Worm (Caenorhabditis elegans) whole organism, L1 larva: ENCODE measurements around the gene F22F7.3.

Source experiments
- C34B4.2 ChIP-seq: sonication (generic microtip); optimal IDR thresholded peaks from 2 replicates; lab custom pipeline; 2017; ENCODE audit warnings: mild to moderate bottlenecking, missing genetic modification characterization, missing compliant biosample characterization
- aha-1 ChIP-seq: fragments of 150-350 bp; optimal IDR thresholded peaks from 2 replicates; lab custom pipeline; 2014; ENCODE audit warnings: missing biosample characterization, missing genetic modification characterization
- alr-1 ChIP-seq: fragments of 200-800 bp; sonication (Bioruptor generic); optimal IDR thresholded peaks from 2 replicates; lab custom pipeline; 2018; ENCODE audit warnings: borderline replicate concordance, mild to moderate bottlenecking, missing genetic modification characterization, missing compliant biosample characterization
- aly-2 ChIP-seq: fragments of 150-350 bp; optimal IDR thresholded peaks from 2 replicates; lab custom pipeline; 2014; ENCODE audit warnings: missing biosample characterization, missing genetic modification characterization
- ama-1 ChIP-seq: fragments of 150-350 bp; optimal IDR thresholded peaks from 2 replicates; lab custom pipeline; 2014
- ceh-82 ChIP-seq, 3 experiments: fragments of 150-350 bp in 1 of 3; sonication (generic microtip) in 2 of 3; optimal IDR thresholded peaks; 2 replicates each; lab custom pipeline; 2014 to 2017; ENCODE audit warnings: missing biosample characterization in 3 of 3, missing genetic modification characterization in 3 of 3
- ceh-88 ChIP-seq: fragments of 200-800 bp; sonication (Bioruptor generic); IDR thresholded peaks from 2 replicates; pipeline ENCODE4 v1.3.6; 2022; ENCODE audit warnings: missing genetic modification characterization, missing compliant biosample characterization
- dpl-1 ChIP-seq, 3 experiments: fragments of 150-350 bp in 2 of 3; sonication (generic microtip) in 1 of 3; optimal IDR thresholded peaks; 2 replicates each; lab custom pipeline; 2014 to 2017; ENCODE audit warnings: missing biosample characterization in 3 of 3, missing genetic modification characterization in 3 of 3, missing genetic modification reagents in 3 of 3
- dsc-1 ChIP-seq: sonication (generic microtip); optimal IDR thresholded peaks from 2 replicates; lab custom pipeline; 2016; ENCODE audit warnings: mild to moderate bottlenecking, missing genetic modification characterization, missing compliant biosample characterization
- efl-1 ChIP-seq, 4 experiments: fragments of 150-350 bp; optimal IDR thresholded peaks in 3 of 4; peaks in 1 of 4; 1 replicate in 1 of 4; 2 replicates in 3 of 4; lab custom pipeline; 2014; ENCODE audit warnings: missing biosample characterization in 2 of 4, missing genetic modification characterization in 2 of 4, missing genetic modification reagents in 2 of 4
- efl-3 ChIP-seq: fragments of 200-800 bp; sonication (Bioruptor generic); optimal IDR thresholded peaks from 2 replicates; lab custom pipeline; 2018; ENCODE audit warnings: mild to moderate bottlenecking, missing genetic modification characterization, missing compliant biosample characterization
- elt-2 ChIP-seq: sonication (generic microtip); optimal IDR thresholded peaks from 2 replicates; lab custom pipeline; 2016; ENCODE audit warnings: missing genetic modification characterization, mild to moderate bottlenecking, inconsistent platforms, missing compliant biosample characterization, missing genetic modification reagents
- elt-3 ChIP-seq, 6 experiments: fragments of 150-350 bp in 1 of 6; sonication (generic microtip); optimal IDR thresholded peaks; 2 replicates each; lab custom pipeline; 2017 to 2018; ENCODE audit warnings: missing biosample characterization in 6 of 6, missing genetic modification characterization in 6 of 6, inconsistent platforms in 1 of 6
- ets-5 ChIP-seq: fragments of 200-800 bp; sonication (Bioruptor generic); IDR thresholded peaks from 2 replicates; pipeline ENCODE4 v1.3.6; 2022; ENCODE audit warnings: missing genetic modification characterization, missing compliant biosample characterization
- grh-1 ChIP-seq: fragments of 200-800 bp; sonication (Bioruptor generic); IDR thresholded peaks from 2 replicates; pipeline ENCODE4 v1.3.6; 2022; ENCODE audit warnings: missing genetic modification reagents, missing genetic modification characterization, missing compliant biosample characterization
- hlh-4 ChIP-seq: sonication (generic microtip); optimal IDR thresholded peaks from 2 replicates; lab custom pipeline; 2016; ENCODE audit warnings: mild to moderate bottlenecking, missing genetic modification characterization, missing compliant biosample characterization
- isw-1 ChIP-seq: fragments of 200-800 bp; sonication (Bioruptor generic); IDR thresholded peaks from 2 replicates; pipeline ENCODE4 v1.3.6; 2022; ENCODE audit warnings: missing genetic modification characterization, missing compliant biosample characterization
- jun-1 ChIP-seq: fragments of 150-350 bp; optimal IDR thresholded peaks from 2 replicates; lab custom pipeline; 2014; ENCODE audit warnings: missing biosample characterization, missing genetic modification reagents, missing genetic modification characterization
- lin-13 ChIP-seq: fragments of 150-350 bp; optimal IDR thresholded peaks from 2 replicates; lab custom pipeline; 2014; ENCODE audit warnings: missing biosample characterization, missing genetic modification reagents, missing genetic modification characterization
- lin-14 ChIP-seq: fragments of 200-800 bp; sonication (Bioruptor generic); optimal IDR thresholded peaks from 2 replicates; lab custom pipeline; 2018; ENCODE audit warnings: mild to moderate bottlenecking, missing genetic modification characterization, moderate library complexity, missing compliant biosample characterization
- lin-15B ChIP-seq: fragments of 150-350 bp; sonication (generic microtip); optimal IDR thresholded peaks from 3 replicates; lab custom pipeline; 2014; ENCODE audit warnings: missing biosample characterization, missing genetic modification characterization
- lsy-2 ChIP-seq, 2 experiments: fragments of 150-350 bp; optimal IDR thresholded peaks; 2 replicates each; lab custom pipeline; 2014; ENCODE audit warnings: missing biosample characterization in 2 of 2, missing genetic modification characterization in 2 of 2
- mab-9 ChIP-seq: fragments of 200-800 bp; sonication (Bioruptor generic); IDR thresholded peaks from 2 replicates; pipeline ENCODE4 v1.3.6; 2022; ENCODE audit warnings: missing genetic modification reagents, missing genetic modification characterization, missing compliant biosample characterization
- mef-2 ChIP-seq: fragments of 150-350 bp; optimal IDR thresholded peaks from 2 replicates; lab custom pipeline; 2014; ENCODE audit warnings: missing biosample characterization, missing genetic modification characterization
- nhr-12 ChIP-seq: sonication (generic microtip); optimal IDR thresholded peaks from 2 replicates; lab custom pipeline; 2017; ENCODE audit warnings: missing biosample characterization, missing genetic modification characterization
- nhr-20 ChIP-seq: sonication (generic microtip); optimal IDR thresholded peaks from 2 replicates; lab custom pipeline; 2016; ENCODE audit warnings: mild to moderate bottlenecking, missing genetic modification characterization, missing compliant biosample characterization
- nhr-28 ChIP-seq: fragments of 150-350 bp; optimal IDR thresholded peaks from 2 replicates; lab custom pipeline; 2014; ENCODE audit warnings: missing biosample characterization, missing genetic modification characterization
- nhr-77 ChIP-seq: fragments of 150-350 bp; optimal IDR thresholded peaks from 2 replicates; lab custom pipeline; 2014; ENCODE audit warnings: missing biosample characterization, missing genetic modification characterization
- nhr-84 ChIP-seq: sonication (generic microtip); optimal IDR thresholded peaks from 2 replicates; lab custom pipeline; 2017; ENCODE audit warnings: missing biosample characterization, missing genetic modification characterization
- nhr-85 ChIP-seq: sonication (generic microtip); peaks from one replicate; lab custom pipeline; 2016; ENCODE audit warnings: missing genetic modification characterization, inconsistent platforms, missing compliant biosample characterization
- nhr-90 ChIP-seq: sonication (generic microtip); optimal IDR thresholded peaks from 2 replicates; lab custom pipeline; 2016; ENCODE audit warnings: mild to moderate bottlenecking, missing genetic modification characterization, missing compliant biosample characterization; ENCODE audit not compliant: poor library complexity
- pqm-1 ChIP-seq: sonication (generic microtip); optimal IDR thresholded peaks from 3 replicates; lab custom pipeline; 2017; ENCODE audit warnings: missing biosample characterization, missing genetic modification characterization
- rnt-1 ChIP-seq: sonication (generic microtip); optimal IDR thresholded peaks from 2 replicates; lab custom pipeline; 2016; ENCODE audit warnings: mild to moderate bottlenecking, missing genetic modification characterization, moderate library complexity, missing compliant biosample characterization
- skn-1 ChIP-seq: fragments of 150-350 bp; optimal IDR thresholded peaks from 2 replicates; lab custom pipeline; 2014; ENCODE audit warnings: missing biosample characterization, missing genetic modification characterization
- snpc-4 ChIP-seq: fragments of 150-350 bp; optimal IDR thresholded peaks from 2 replicates; lab custom pipeline; 2014; ENCODE audit warnings: missing biosample characterization, missing genetic modification characterization
- snu-23 ChIP-seq: sonication (generic microtip); optimal IDR thresholded peaks from 2 replicates; lab custom pipeline; 2016; ENCODE audit warnings: missing genetic modification characterization, missing compliant biosample characterization
- sox-4 ChIP-seq: sonication (generic microtip); optimal IDR thresholded peaks from 2 replicates; lab custom pipeline; 2016; ENCODE audit warnings: missing genetic modification characterization, missing compliant biosample characterization
- sup-37 ChIP-seq: fragments of 200-800 bp; sonication (Bioruptor generic); optimal IDR thresholded peaks from 2 replicates; lab custom pipeline; 2018; ENCODE audit warnings: mild to moderate bottlenecking, missing genetic modification characterization, missing compliant biosample characterization
- swsn-7 ChIP-seq: sonication (generic microtip); optimal IDR thresholded peaks from 2 replicates; lab custom pipeline; 2016; ENCODE audit warnings: missing genetic modification characterization, missing compliant biosample characterization
- tlp-1 ChIP-seq: fragments of 150-350 bp; optimal IDR thresholded peaks from 2 replicates; lab custom pipeline; 2014; ENCODE audit warnings: missing biosample characterization, missing genetic modification characterization
- unc-130 ChIP-seq: fragments of 150-350 bp; optimal IDR thresholded peaks from 2 replicates; lab custom pipeline; 2017; ENCODE audit warnings: missing biosample characterization, missing genetic modification characterization, inconsistent platforms
- unc-86 ChIP-seq: sonication (generic microtip); optimal IDR thresholded peaks from 2 replicates; lab custom pipeline; 2016; ENCODE audit warnings: missing genetic modification characterization, missing compliant biosample characterization
- unc-98 ChIP-seq: fragments of 200-800 bp; sonication (Bioruptor generic); IDR thresholded peaks from 2 replicates; pipeline ENCODE4 v1.3.6; 2022; ENCODE audit warnings: missing genetic modification characterization, missing compliant biosample characterization
- xbp-1 ChIP-seq: sonication (generic microtip); optimal IDR thresholded peaks from 2 replicates; lab custom pipeline; 2016; ENCODE audit warnings: missing genetic modification characterization, missing compliant biosample characterization
- ztf-11 ChIP-seq, 2 experiments: sonication (generic microtip); optimal IDR thresholded peaks; 2 replicates each; lab custom pipeline; 2016 to 2017; ENCODE audit warnings: missing genetic modification characterization in 2 of 2, missing biosample characterization in 1 of 2, missing compliant biosample characterization in 1 of 2
- ztf-4 ChIP-seq: fragments of 150-350 bp; optimal IDR thresholded peaks from 2 replicates; lab custom pipeline; 2014; ENCODE audit warnings: missing biosample characterization, missing genetic modification characterization

F22F7.3 gene

ce11 chrV:2126996-2127585 is 16.6 kb downstream of the F22F7.3 start, which contains the start of gene ldp-1 (continued):
- TF ChIP-seq nhr-84: no peak
- peak; percentile 67 for TF ChIP-seq elt-2 (tag; lab: Kevin White, UChicago)
- peak; percentile 92 for TF ChIP-seq lin-14 (GFP tag; lab: Kevin White, UChicago)
- TF ChIP-seq dsc-1: peak; percentile 92
- peak; percentile 92 for TF ChIP-seq nhr-90
- TF ChIP-seq nhr-77 (tag; lab: Kevin White, UChicago): no peak
- TF ChIP-seq hlh-4 (tag; lab: Kevin White, UChicago): peak; percentile 59
- peak; percentile 81 for TF ChIP-seq snu-23 (GFP tag; lab: Kevin White, UChicago)
- peak; percentile 46 for TF ChIP-seq ceh-88 (GFP tag; lab: Robert Waterston, UW)
- TF ChIP-seq lin-15B: peak; percentile 62
- peak; percentile 67 for TF ChIP-seq lin-13 (GFP tag; lab: Kevin White, UChicago)
- TF ChIP-seq isw-1 (GFP tag; lab: Robert Waterston, UW): peak; percentile 78
- TF ChIP-seq unc-98 (GFP tag; lab: Robert Waterston, UW): peak; percentile 82
- no peak for TF ChIP-seq jun-1 (tag; lab: Kevin White, UChicago)
- TF ChIP-seq unc-130 (tag; lab: Kevin White, UChicago): no peak
- TF ChIP-seq nhr-20 (tag; lab: Kevin White, UChicago): peak; percentile 82
- TF ChIP-seq C34B4.2 (tag; lab: Kevin White, UChicago): peak; percentile 10
- TF ChIP-seq unc-86 (tag; lab: Kevin White, UChicago): peak; percentile 69
- peak; percentile 6 for TF ChIP-seq aly-2 (tag; lab: Kevin White, UChicago)
- peak in 1 of 6 experiments; percentile 51 for TF ChIP-seq elt-3 (tag; optimal IDR thresholded peaks at IDR 0.05; lab: Kevin White, UChicago)
- peak; percentile 81 for TF ChIP-seq swsn-7
- TF ChIP-seq ztf-4 (tag; lab: Kevin White, UChicago): no peak
- TF ChIP-seq rnt-1 (tag; lab: Kevin White, UChicago): peak; percentile 97
- TF ChIP-seq lsy-2 (tag; optimal IDR thresholded peaks at IDR 0.05; lab: Kevin White, UChicago): peak; percentile 76
- no peak for TF ChIP-seq efl-3 (GFP tag; lab: Kevin White, UChicago)
- TF ChIP-seq alr-1 (tag; lab: Kevin White, UChicago): no peak
- TF ChIP-seq nhr-85 (tag; lab: Kevin White, UChicago): peak; percentile 93
- TF ChIP-seq pqm-1 (tag; lab: Kevin White, UChicago): no peak
- no peak for TF ChIP-seq aha-1
- peak; percentile 75 for TF ChIP-seq grh-1
- TF ChIP-seq ceh-82 (tag; optimal IDR thresholded peaks at IDR 0.05; lab: Kevin White, UChicago): peak; percentile 55 to 73 (median 70)
- peak; percentile 83 for TF ChIP-seq sox-4 (tag; lab: Kevin White, UChicago)

DNA sequence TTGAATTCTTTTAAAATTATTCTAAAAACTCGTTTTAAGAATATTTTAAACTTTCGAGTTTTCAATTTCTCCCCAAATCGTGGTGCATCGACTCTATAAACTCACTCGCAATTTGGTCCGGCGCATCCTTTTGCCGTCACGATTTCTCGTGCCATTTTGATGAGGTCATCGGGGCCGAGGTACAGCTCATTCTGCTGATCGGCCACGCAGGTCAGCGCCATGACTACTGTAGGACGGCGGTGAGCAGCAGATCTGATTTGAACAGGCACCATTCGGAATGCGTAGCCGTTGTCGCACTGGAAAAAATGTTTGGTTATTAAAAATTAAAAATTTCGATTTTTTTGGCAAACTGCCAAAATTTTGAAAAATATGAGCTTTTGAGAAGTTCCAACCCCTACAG is 22.2 kb downstream of the F22F7.3 start:
- TF ChIP-seq xbp-1 (no peak), rnt-1 (tag; lab: Kevin White, UChicago) (peak; percentile 16)

DNA sequence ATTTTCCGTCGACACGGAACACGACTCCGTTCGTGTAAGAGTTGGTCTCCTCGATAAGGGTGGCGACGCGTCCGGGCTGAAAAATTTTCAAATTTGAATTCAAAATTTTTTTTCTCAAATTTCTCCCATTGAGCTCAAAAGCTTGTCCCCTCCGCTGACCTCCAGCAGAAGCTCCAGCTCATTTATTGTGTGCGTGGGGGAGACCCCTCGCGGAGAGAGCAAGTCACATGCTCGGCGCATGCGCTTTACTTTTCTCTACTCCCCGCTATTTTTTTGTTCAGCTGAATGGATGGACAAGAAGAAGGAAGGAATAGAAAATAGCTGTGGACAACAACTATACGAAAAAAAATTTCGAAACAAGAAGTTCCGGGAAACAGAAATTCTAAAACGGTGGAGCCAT is 23.0 kb downstream of the F22F7.3 start:
- TF ChIP-seq xbp-1 (peak; percentile 53), ztf-11 (tag; optimal IDR thresholded peaks at IDR 0.05; lab: Kevin White, UChicago) (peak in 1 of 2 experiments; percentile 19), mef-2 (tag; lab: Kevin White, UChicago) (peak; percentile 19), nhr-77 (tag; lab: Kevin White, UChicago) (no peak), nhr-90 (no peak), efl-3 (GFP tag; lab: Kevin White, UChicago) (no peak), isw-1 (GFP tag; lab: Robert Waterston, UW) (peak; percentile 33), skn-1 (peak; percentile 53), nhr-12 (no peak), dsc-1 (peak; percentile 64), nhr-84 (no peak), pqm-1 (tag; lab: Kevin White, UChicago) (no peak), aly-2 (tag; lab: Kevin White, UChicago) (no peak), lin-14 (GFP tag; lab: Kevin White, UChicago) (peak; percentile 99), dpl-1 (GFP tag; optimal IDR thresholded peaks at IDR 0.05; lab: Kevin White, UChicago) (peak in 1 of 3 experiments; percentile 49), snpc-4 (tag; lab: Kevin White, UChicago) (peak; percentile 2), mab-9 (GFP tag; lab: Robert Waterston, UW) (peak; percentile 44; the same call in 1 of the 2 replicates), unc-86 (tag; lab: Kevin White, UChicago) (peak; percentile 91), lsy-2 (tag; optimal IDR thresholded peaks at IDR 0.05; lab: Kevin White, UChicago) (peak; percentile 60 to 72), sup-37 (GFP tag; lab: Kevin White, UChicago) (no peak), aha-1 (no peak), tlp-1 (tag; lab: Kevin White, UChicago) (no peak), nhr-28 (tag; lab: Kevin White, UChicago) (no peak), rnt-1 (tag; lab: Kevin White, UChicago) (peak; percentile 64), efl-1 (optimal IDR thresholded peaks at IDR 0.05; lab: Kevin White, UChicago) (peak; percentile 35 to 44), efl-1 (GFP tag; optimal IDR thresholded peaks at IDR 0.05 in 1 of 2; lab: Kevin White, UChicago) (peak in 1 of 2 experiments; percentile 50), alr-1 (tag; lab: Kevin White, UChicago) (no peak), ets-5 (no peak), ama-1 (lab: Kevin White, UChicago) (no peak)
